Fruit fly (Drosophila melanogaster): Measurements from ENCODE around the gene CG45154.
A peak's percentile ranks its signal among the peaks of the same experiment; 100 is the strongest.

The CG45154 gene

dm6 chrX:21116864-21117464, 29.9 kb downstream of the CG45154 start, which contains the start of the genes unc and CG15445 (continued):
- TF ChIP-seq CG7963 (GFP tag; IDR thresholded peaks at IDR 0.05; ENCODE audit: partially characterized antibody) (peak; percentile 81), CG33213 (GFP tag; optimal IDR thresholded peaks at IDR 0.05) (peak; percentile 43), wek (GFP tag; optimal IDR thresholded peaks at IDR 0.05) (no peak), tup (GFP tag; optimal IDR thresholded peaks at IDR 0.05) (no peak), CG2116 (GFP tag; optimal IDR thresholded peaks at IDR 0.05) (peak; percentile 49), gce (GFP tag; IDR thresholded peaks at IDR 0.05) (no peak), CG2120 (GFP tag; optimal IDR thresholded peaks at IDR 0.05) (peak; percentile 27), Rx (GFP tag; IDR thresholded peaks at IDR 0.05) (no peak), CG7357 (GFP tag; IDR thresholded peaks at IDR 0.05) (0 out of 3 replicates have a peak, but pooled peaks have one; percentile 19), CkIIα-i1 (GFP tag; IDR thresholded peaks at IDR 0.05) (no peak), CG34224 (GFP tag; IDR thresholded peaks at IDR 0.05; ENCODE audit: partially characterized antibody) (peak; percentile 62; the same call in 2 of the 3 replicates), CG4360 (GFP tag; IDR thresholded peaks at IDR 0.05) (no peak), CG6272 (GFP tag; IDR thresholded peaks at IDR 0.05) (peak; percentile 22; the same call in 1 of the 2 replicates), tgo (GFP tag; IDR thresholded peaks at IDR 0.05) (no peak), exex (tag; optimal IDR thresholded peaks at IDR 0.05) (no peak), slou (GFP tag; optimal IDR thresholded peaks at IDR 0.05) (no peak), Doc2 (GFP tag; IDR thresholded peaks at IDR 0.05) (no peak), sd (tag; optimal IDR thresholded peaks at IDR 0.05) (no peak), zfh2 (GFP tag; optimal IDR thresholded peaks at IDR 0.05) (peak; percentile 35), NFAT (GFP tag; IDR thresholded peaks at IDR 0.05) (peak; percentile 55; the same call in 1 of the 2 replicates), tll (GFP tag; optimal IDR thresholded peaks at IDR 0.05) (peak; percentile 5 to 48), danr (GFP tag; IDR thresholded peaks at IDR 0.05) (no peak), CG6765 (GFP tag; optimal IDR thresholded peaks at IDR 0.05) (no peak), shn (GFP tag; optimal IDR thresholded peaks at IDR 0.05) (no peak), CG6854 (GFP tag; optimal IDR thresholded peaks at IDR 0.05) (no peak), CG13894 (tag; optimal IDR thresholded peaks at IDR 0.05) (no peak), CG9215 (GFP tag; IDR thresholded peaks at IDR 0.05) (peak; percentile 43), MTF-1 (GFP tag; optimal IDR thresholded peaks at IDR 0.05; ENCODE audit: borderline replicate concordance) (no peak), Trl (optimal IDR thresholded peaks at IDR 0.05) (no peak), Trl (GFP tag; optimal IDR thresholded peaks at IDR 0.05) (no peak), CG12942 (GFP tag; optimal IDR thresholded peaks at IDR 0.05) (no peak), Atf-2 (GFP tag; optimal IDR thresholded peaks at IDR 0.05) (peak; percentile 8), CG13424 (tag; optimal IDR thresholded peaks at IDR 0.05) (no peak), CG4617 (GFP tag; optimal IDR thresholded peaks at IDR 0.05; ENCODE audit: borderline replicate concordance) (peak; percentile 71), Ptx1 (GFP tag; IDR thresholded peaks at IDR 0.05) (0 out of 2 replicates have a peak, but pooled peaks have one; percentile 8), CG15601 (tag; optimal IDR thresholded peaks at IDR 0.05) (peak; percentile 15), CG43689 (GFP tag; IDR thresholded peaks at IDR 0.05) (no peak), Hr51 (GFP tag; optimal IDR thresholded peaks at IDR 0.05) (peak in 1 of 2 experiments; percentile 16), ato (GFP tag; IDR thresholded peaks at IDR 0.05; ENCODE audit: partially characterized antibody) (peak; percentile 58; the same call in 1 of the 2 replicates), CG6791 (GFP tag; IDR thresholded peaks at IDR 0.05; ENCODE audit: partially characterized antibody) (peak; percentile 92), CG11504 (tag; optimal IDR thresholded peaks at IDR 0.05) (peak; percentile 76), ATbp (GFP tag; optimal IDR thresholded peaks at IDR 0.05) (no peak), vnd (GFP tag; IDR thresholded peaks at IDR 0.05; ENCODE audit: partially characterized antibody) (peak; percentile 87), CG4707 (GFP tag; optimal IDR thresholded peaks at IDR 0.05) (no peak), knrl (GFP tag; IDR thresholded peaks at IDR 0.05; ENCODE audit: partially characterized antibody) (peak; percentile 93), lilli (GFP tag; optimal IDR thresholded peaks at IDR 0.05) (peak; percentile 14), CG6254 (GFP tag; optimal IDR thresholded peaks at IDR 0.05) (no peak), Mes4 (GFP tag; optimal IDR thresholded peaks at IDR 0.05) (no peak), BtbVII (GFP tag; optimal IDR thresholded peaks at IDR 0.05) (no peak)

All from whole organism, embryonic.